Worm (Caenorhabditis elegans): ENCODE data around the gene F13A2.1.

ce11 chrV:4341208-4341607, 41.0 kb downstream of the F13A2.1 start, which contains the start of gene glrx-3:
- no peak for TF ChIP-seq him-1 (tag; optimal IDR thresholded peaks at IDR 0.05)
- no peak for TF ChIP-seq W03F9.2 (tag; optimal IDR thresholded peaks at IDR 0.05)
